Worm (Caenorhabditis elegans) whole organism, L4 larva: Measurements from ENCODE around the gene ccd-5.

ENCODE experiments used
- F44E2.7 ChIP-seq: fragments of 200-800 bp; sonication (Bioruptor generic); IDR thresholded peaks from 2 replicates; pipeline ENCODE4 v2.1.2; 2022; ENCODE audit warnings: missing genetic modification characterization, missing compliant biosample characterization
- F49E8.2 ChIP-seq: sonication (generic microtip); optimal IDR thresholded peaks from 2 replicates; lab custom pipeline; 2016; ENCODE audit warnings: missing compliant biosample characterization, mild to moderate bottlenecking, missing genetic modification characterization, borderline replicate concordance
- ZK546.5 ChIP-seq, 2 experiments: sonication (generic microtip); optimal IDR thresholded peaks; 2 replicates each; lab custom pipeline; 2017; ENCODE audit warnings: missing biosample characterization in 2 of 2, missing genetic modification characterization in 2 of 2
- fkh-10 ChIP-seq: fragments of 150-350 bp; optimal IDR thresholded peaks from 2 replicates; lab custom pipeline; 2014; ENCODE audit warnings: missing biosample characterization, missing genetic modification reagents, missing genetic modification characterization
- lir-3 ChIP-seq: sonication (generic microtip); optimal IDR thresholded peaks from 2 replicates; lab custom pipeline; 2016; ENCODE audit warnings: mild to moderate bottlenecking, missing genetic modification characterization, missing compliant biosample characterization
- mep-1 ChIP-seq: fragments of 150-350 bp; sonication (generic microtip); optimal IDR thresholded peaks from 3 replicates; lab custom pipeline; 2014; ENCODE audit warnings: missing biosample characterization, missing genetic modification characterization
- nhr-42 ChIP-seq: fragments of 200-800 bp; sonication (Bioruptor generic); IDR thresholded peaks from 2 replicates; pipeline ENCODE4 v1.3.6; 2022; ENCODE audit warnings: missing genetic modification characterization, missing compliant biosample characterization
- nhr-6 ChIP-seq: fragments of 150-350 bp; optimal IDR thresholded peaks from 2 replicates; lab custom pipeline; 2014; ENCODE audit warnings: missing biosample characterization, missing genetic modification characterization
- snpc-4 ChIP-seq: fragments of 150-350 bp; optimal IDR thresholded peaks from 2 replicates; lab custom pipeline; 2014; ENCODE audit warnings: missing biosample characterization, missing genetic modification characterization

DNA sequence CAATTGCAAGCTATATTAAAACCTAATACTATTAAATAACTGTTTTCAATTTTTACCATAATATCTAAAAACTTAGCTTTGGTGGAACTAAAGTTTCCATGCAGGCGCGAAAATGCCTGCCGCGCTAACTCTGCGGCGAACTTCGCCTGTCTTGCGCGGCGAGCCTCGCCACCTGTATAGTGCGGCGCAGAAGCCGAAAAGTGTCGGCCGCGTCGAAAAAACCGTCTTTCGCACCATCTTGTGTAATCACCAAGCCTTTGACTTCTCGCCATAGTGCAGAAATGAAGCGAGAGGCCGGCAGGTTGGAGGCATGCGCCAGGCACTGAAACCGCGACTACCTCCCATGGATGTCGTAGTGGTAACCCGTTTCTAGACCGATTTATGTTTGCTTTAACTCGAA lies 21.0 kb downstream of the ccd-5 start:
- no peak for TF ChIP-seq lir-3
- TF ChIP-seq F49E8.2 (tag; lab: Kevin White, UChicago) = no peak
- TF ChIP-seq nhr-6 (tag; lab: Kevin White, UChicago) = no peak
- TF ChIP-seq fkh-10 (GFP tag; lab: Kevin White, UChicago) = no peak
- TF ChIP-seq ZK546.5 (tag; optimal IDR thresholded peaks at IDR 0.05; lab: Kevin White, UChicago) = no peak
- no peak for TF ChIP-seq mep-1 (tag; lab: Kevin White, UChicago)
- TF ChIP-seq snpc-4 (tag; lab: Kevin White, UChicago) = no peak
- TF ChIP-seq nhr-42 (GFP tag; lab: Robert Waterston, UW) = no peak
- TF ChIP-seq F44E2.7 (GFP tag; lab: Robert Waterston, UW) = no peak
